Worm (Caenorhabditis elegans) whole organism, mixed stage, embryonic: Measurements from ENCODE around the gene srx-10.

Experiments used
- bed-3 ChIP-seq: fragments of 200-800 bp; sonication (Bioruptor generic); optimal IDR thresholded peaks from 3 replicates; lab custom pipeline; 2018; ENCODE audit warnings: mild to moderate bottlenecking, missing genetic modification characterization, moderate library complexity, missing compliant biosample characterization
- blmp-1 ChIP-seq: fragments of 150-350 bp; optimal IDR thresholded peaks from 2 replicates; lab custom pipeline; 2014; ENCODE audit warnings: missing biosample characterization, missing genetic modification characterization
- ceh-39 ChIP-seq: fragments of 150-350 bp; optimal IDR thresholded peaks from 2 replicates; lab custom pipeline; 2014; ENCODE audit warnings: missing biosample characterization, missing genetic modification characterization
- ceh-43 ChIP-seq: fragments of 200-800 bp; sonication (Bioruptor generic); optimal IDR thresholded peaks from 2 replicates; lab custom pipeline; 2018; ENCODE audit warnings: mild to moderate bottlenecking, missing genetic modification characterization, moderate library complexity, missing compliant biosample characterization
- ceh-83 ChIP-seq: fragments of 200-800 bp; sonication (Bioruptor generic); optimal IDR thresholded peaks from 2 replicates; lab custom pipeline; 2018; ENCODE audit warnings: mild to moderate bottlenecking, missing genetic modification characterization, missing compliant biosample characterization
- drap-1 ChIP-seq: fragments of 200-800 bp; sonication (Bioruptor generic); optimal IDR thresholded peaks from 3 replicates; lab custom pipeline; 2018; ENCODE audit warnings: mild to moderate bottlenecking, missing genetic modification characterization, missing compliant biosample characterization
- elt-3 ChIP-seq: fragments of 150-350 bp; optimal IDR thresholded peaks from 2 replicates; lab custom pipeline; 2014; ENCODE audit warnings: missing biosample characterization, missing genetic modification characterization
- flh-1 ChIP-seq: fragments of 200-800 bp; sonication (Bioruptor generic); optimal IDR thresholded peaks from 2 replicates; lab custom pipeline; 2018; ENCODE audit warnings: mild to moderate bottlenecking, missing genetic modification characterization, moderate library complexity, missing compliant biosample characterization
- lin-32 ChIP-seq: fragments of 200-800 bp; sonication (Bioruptor generic); optimal IDR thresholded peaks from 2 replicates; lab custom pipeline; 2018; ENCODE audit warnings: mild to moderate bottlenecking, missing genetic modification characterization, missing compliant biosample characterization
- mab-5 ChIP-seq: fragments of 150-350 bp; optimal IDR thresholded peaks from 2 replicates; lab custom pipeline; 2014; ENCODE audit warnings: missing biosample characterization, missing genetic modification characterization
- mep-1 ChIP-seq: fragments of 150-350 bp; optimal IDR thresholded peaks from 2 replicates; lab custom pipeline; 2017; ENCODE audit warnings: missing biosample characterization, missing genetic modification reagents, missing genetic modification characterization, inconsistent platforms
- mls-2 ChIP-seq: sonication (generic microtip); optimal IDR thresholded peaks from 2 replicates; lab custom pipeline; 2016; ENCODE audit warnings: mild to moderate bottlenecking, missing genetic modification characterization, moderate library complexity, missing compliant biosample characterization
- nhr-237 ChIP-seq: fragments of 150-350 bp; optimal IDR thresholded peaks from 2 replicates; lab custom pipeline; 2014; ENCODE audit warnings: missing biosample characterization, missing genetic modification characterization
- nhr-28 ChIP-seq: fragments of 150-350 bp; optimal IDR thresholded peaks from 2 replicates; lab custom pipeline; 2014; ENCODE audit warnings: missing biosample characterization, missing genetic modification characterization
- nhr-76 ChIP-seq: sonication (generic microtip); optimal IDR thresholded peaks from 2 replicates; lab custom pipeline; 2017; ENCODE audit warnings: missing biosample characterization, missing genetic modification characterization
- snpc-4 ChIP-seq: fragments of 150-350 bp; optimal IDR thresholded peaks from 2 replicates; lab custom pipeline; 2014; ENCODE audit warnings: missing biosample characterization, missing genetic modification characterization
- sptf-1 ChIP-seq: sonication (generic microtip); optimal IDR thresholded peaks from 2 replicates; lab custom pipeline; 2017; ENCODE audit warnings: mild to moderate bottlenecking, missing genetic modification characterization, moderate library complexity, missing compliant biosample characterization
- tbx-8 ChIP-seq: fragments of 200-800 bp; sonication (Bioruptor generic); optimal IDR thresholded peaks from 2 replicates; lab custom pipeline; 2018; ENCODE audit warnings: mild to moderate bottlenecking, missing genetic modification characterization, moderate library complexity, missing compliant biosample characterization
- unc-62 ChIP-seq: fragments of 150-350 bp; optimal IDR thresholded peaks from 2 replicates; lab custom pipeline; 2014; ENCODE audit warnings: missing biosample characterization, missing genetic modification reagents, missing genetic modification characterization
- zip-8 ChIP-seq: fragments of 150-350 bp; optimal IDR thresholded peaks from 2 replicates; lab custom pipeline; 2014; ENCODE audit warnings: missing biosample characterization, missing genetic modification characterization
- ztf-11 ChIP-seq: fragments of 150-350 bp; optimal IDR thresholded peaks from 2 replicates; lab custom pipeline; 2014; ENCODE audit warnings: missing biosample characterization, missing genetic modification characterization

srx-10 gene

ce11 chrV:13902495-13902894 lies 43.8 kb downstream of the srx-10 start, which contains the start of gene C06B3.1:
Gene C06B3.1, plus strand, starts transcription at chrV:13902795.
- TF ChIP-seq nhr-28 (tag; lab: Kevin White, UChicago) (no peak), ceh-83 (GFP tag; lab: Kevin White, UChicago) (no peak), nhr-237 (tag; lab: Kevin White, UChicago) (no peak), unc-62 (GFP tag; lab: Kevin White, UChicago) (no peak), elt-3 (tag; lab: Kevin White, UChicago) (no peak)

DNA sequence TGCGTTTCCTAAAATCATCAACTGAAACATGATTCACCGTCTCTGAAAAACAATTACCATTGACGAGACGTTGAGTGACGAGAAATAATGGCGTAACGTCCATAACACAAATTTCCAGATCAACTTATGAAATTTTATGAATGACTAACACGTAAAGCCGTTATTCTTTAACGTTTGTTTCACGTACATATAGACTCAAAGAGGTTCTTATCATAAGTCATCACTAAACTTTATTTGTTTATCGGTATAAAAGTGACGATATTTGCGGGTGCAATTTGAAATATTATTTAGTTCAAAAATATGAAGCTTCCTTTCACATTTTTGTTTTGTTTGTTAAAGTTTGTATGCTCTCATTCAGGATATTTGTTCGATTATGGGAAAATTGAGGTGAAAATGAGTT lies 47.1 kb downstream of the srx-10 start, which contains the start of gene oac-3:
TSS of gene oac-3 (plus strand) at position 301 of the 400 bp plus-strand sequence.
- no peak for TF ChIP-seq lin-32 (GFP tag; lab: Kevin White, UChicago)
- TF ChIP-seq flh-1 (GFP tag; lab: Kevin White, UChicago) = no peak
- TF ChIP-seq ceh-39 = no peak
- TF ChIP-seq mab-5 (tag; lab: Kevin White, UChicago) = no peak
- no peak for TF ChIP-seq ztf-11 (tag; lab: Kevin White, UChicago)
- no peak for TF ChIP-seq ceh-43 (GFP tag; lab: Kevin White, UChicago)
- no peak for TF ChIP-seq nhr-76 (tag; lab: Kevin White, UChicago)
- TF ChIP-seq zip-8 = no peak
- no peak for TF ChIP-seq tbx-8 (GFP tag; lab: Kevin White, UChicago)
- TF ChIP-seq nhr-237 (tag; lab: Kevin White, UChicago) = no peak
- no peak for TF ChIP-seq mls-2
- no peak for TF ChIP-seq mep-1 (tag; lab: Kevin White, UChicago)
- no peak for TF ChIP-seq drap-1 (GFP tag; lab: Kevin White, UChicago)
- no peak for TF ChIP-seq blmp-1 (tag; lab: Kevin White, UChicago)

ce11 chrV:13898356-13898755 lies 47.9 kb downstream of the srx-10 start, which contains the start of gene cyp-35C1:
Gene cyp-35C1, minus strand, starts transcription at chrV:13898487.
- no peak for TF ChIP-seq snpc-4
- TF ChIP-seq sptf-1 (tag; lab: Kevin White, UChicago) = no peak
- no peak for TF ChIP-seq bed-3
